Worm (Caenorhabditis elegans) whole organism, L3 larva: ENCODE results near the gene F15D4.4.

Source experiments
- elt-2 ChIP-seq: sonication (generic microtip); optimal IDR thresholded peaks from 2 replicates; lab custom pipeline; 2016; ENCODE audit warnings: missing genetic modification reagents, mild to moderate bottlenecking, missing genetic modification characterization, missing compliant biosample characterization
- nhr-12 ChIP-seq: fragments of 150-350 bp; optimal IDR thresholded peaks from 2 replicates; lab custom pipeline; 2014; ENCODE audit warnings: missing biosample characterization, missing genetic modification characterization
- nhr-28 ChIP-seq: fragments of 150-350 bp; optimal IDR thresholded peaks from 2 replicates; lab custom pipeline; 2014; ENCODE audit warnings: missing biosample characterization, missing genetic modification characterization
- tbx-2 ChIP-seq: sonication (generic microtip); optimal IDR thresholded peaks from 2 replicates; lab custom pipeline; 2016; ENCODE audit warnings: mild to moderate bottlenecking, missing genetic modification characterization, missing compliant biosample characterization

DNA sequence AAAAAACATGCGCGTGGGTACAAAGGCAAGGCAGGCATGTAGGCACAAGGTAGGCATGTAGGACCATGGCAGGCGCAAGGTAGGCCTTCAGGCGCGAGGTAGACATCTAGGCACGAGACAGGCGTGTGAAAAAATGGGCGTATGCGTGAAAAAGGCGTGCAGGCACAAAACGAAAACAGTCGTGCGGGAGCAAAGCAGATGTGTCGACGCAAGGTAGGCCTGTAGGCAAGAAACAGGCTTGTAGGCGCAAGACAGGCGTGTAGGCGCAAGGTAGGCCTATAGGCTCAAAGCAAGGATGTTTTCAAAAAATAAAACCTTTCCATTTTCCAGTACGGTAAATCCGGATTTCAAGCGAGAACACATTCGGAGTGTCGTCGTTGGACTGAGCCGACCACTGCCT, 35.8 kb upstream of the F15D4.4 start:
- no peak for TF ChIP-seq elt-2 (tag; lab: Kevin White, UChicago)
- TF ChIP-seq nhr-28 (tag; lab: Kevin White, UChicago), result no peak
- no peak for TF ChIP-seq nhr-12 (tag; lab: Kevin White, UChicago)
- no peak for TF ChIP-seq tbx-2 (tag; lab: Kevin White, UChicago)
